Fruit fly (Drosophila melanogaster) whole organism, embryonic: ENCODE results near the gene Arp8.

Experiments used
- CG10267 ChIP-seq: fragments of 200-800 bp; sonication (Bioruptor generic); optimal IDR thresholded peaks from 2 replicates; lab custom pipeline; 2018; ENCODE audit warnings: missing biosample characterization, mild to moderate bottlenecking, missing genetic modification characterization, moderate library complexity
- CG10274 ChIP-seq: fragments of 200-800 bp; sonication (Bioruptor generic); optimal IDR thresholded peaks from 3 replicates; lab custom pipeline; 2017; ENCODE audit warnings: missing biosample characterization, mild to moderate bottlenecking, missing genetic modification characterization
- CG10565 ChIP-seq: fragments of 200-800 bp; sonication (Bioruptor generic); optimal IDR thresholded peaks from 3 replicates; lab custom pipeline; 2016; ENCODE audit warnings: missing biosample characterization, mild to moderate bottlenecking, missing genetic modification characterization
- CG10959 ChIP-seq: fragments of 200-800 bp; sonication (Bioruptor generic); IDR thresholded peaks from 2 replicates; pipeline ENCODE4 v1.3.6; 2022; ENCODE audit warnings: missing biosample characterization, missing genetic modification characterization
- CG11695 ChIP-seq: fragments of 200-800 bp; sonication (Bioruptor generic); IDR thresholded peaks from 3 replicates; pipeline ENCODE4 v1.3.6; 2022; ENCODE audit warnings: missing biosample characterization, missing genetic modification characterization
- CG11696 ChIP-seq: fragments of 200-800 bp; sonication (Bioruptor generic); IDR thresholded peaks from 2 replicates; pipeline ENCODE4 v1.3.6; 2022; ENCODE audit warnings: missing biosample characterization, missing genetic modification characterization
- CG12391 ChIP-seq: fragments of 200-800 bp; sonication (Bioruptor generic); optimal IDR thresholded peaks from 3 replicates; lab custom pipeline; 2018; ENCODE audit warnings: missing biosample characterization, mild to moderate bottlenecking, missing genetic modification characterization, moderate library complexity
- CG14014 ChIP-seq: fragments of 200-800 bp; sonication (Bioruptor generic); IDR thresholded peaks from 2 replicates; pipeline ENCODE4 v1.3.6; 2022; ENCODE audit warnings: missing biosample characterization, missing genetic modification characterization
- CG14965 ChIP-seq: fragments of 200-800 bp; sonication (Bioruptor generic); optimal IDR thresholded peaks from 2 replicates; lab custom pipeline; 2016; ENCODE audit warnings: missing biosample characterization, missing genetic modification characterization, borderline replicate concordance
- CG1602 ChIP-seq: fragments of 200-800 bp; sonication (Bioruptor generic); optimal IDR thresholded peaks from 3 replicates; lab custom pipeline; 2016; ENCODE audit warnings: missing biosample characterization, missing genetic modification characterization
- CG1603 ChIP-seq: fragments of 200-800 bp; sonication (Bioruptor generic); optimal IDR thresholded peaks from 2 replicates; lab custom pipeline; 2019; ENCODE audit warnings: missing biosample characterization, mild to moderate bottlenecking, missing genetic modification characterization, moderate library complexity
- CG17912 ChIP-seq: fragments of 200-800 bp; sonication (Bioruptor generic); optimal IDR thresholded peaks from 2 replicates; lab custom pipeline; 2018; ENCODE audit warnings: missing biosample characterization, mild to moderate bottlenecking, missing genetic modification characterization
- CG18011 ChIP-seq: fragments of 200-800 bp; sonication (Bioruptor generic); optimal IDR thresholded peaks from 2 replicates; lab custom pipeline; 2017; ENCODE audit warnings: missing biosample characterization, missing genetic modification characterization, mild to moderate bottlenecking, moderate library complexity, missing genotype
- CG1832 ChIP-seq: fragments of 200-800 bp; sonication (Bioruptor generic); optimal IDR thresholded peaks from 2 replicates; lab custom pipeline; 2017; ENCODE audit warnings: missing biosample characterization, mild to moderate bottlenecking, missing genetic modification characterization, inconsistent platforms
- CG2889 ChIP-seq: fragments of 200-800 bp; sonication (Bioruptor generic); IDR thresholded peaks from 3 replicates; pipeline ENCODE4 v1.3.6; 2022; ENCODE audit warnings: missing biosample characterization, missing genetic modification characterization
- CG30020 ChIP-seq: fragments of 200-800 bp; optimal IDR thresholded peaks from 2 replicates; lab custom pipeline; 2019; ENCODE audit warnings: missing biosample characterization, mild to moderate bottlenecking, missing genetic modification characterization, moderate library complexity
- CG30403 ChIP-seq: fragments of 200-800 bp; sonication (Bioruptor generic); optimal IDR thresholded peaks from 3 replicates; lab custom pipeline; 2016; ENCODE audit warnings: missing biosample characterization, missing genetic modification characterization
- CG6765 ChIP-seq: fragments of 200-800 bp; sonication (Bioruptor generic); optimal IDR thresholded peaks from 3 replicates; lab custom pipeline; 2017; ENCODE audit warnings: missing biosample characterization, mild to moderate bottlenecking, missing genetic modification characterization
- CG6813 ChIP-seq: fragments of 200-800 bp; sonication (Bioruptor generic); optimal IDR thresholded peaks from 2 replicates; lab custom pipeline; 2017; ENCODE audit warnings: missing biosample characterization, missing genetic modification characterization, mild to moderate bottlenecking, moderate library complexity, missing genetic modification reagents
- CG9215 ChIP-seq: fragments of 200-800 bp; sonication (Bioruptor generic); IDR thresholded peaks from 2 replicates; pipeline ENCODE4 v1.3.6; 2022; ENCODE audit warnings: missing biosample characterization, missing genetic modification characterization
- CG9797 ChIP-seq: fragments of 200-800 bp; sonication (Bioruptor generic); optimal IDR thresholded peaks from 3 replicates; lab custom pipeline; 2018; ENCODE audit warnings: missing biosample characterization, mild to moderate bottlenecking, missing genetic modification characterization
- Drgx ChIP-seq: fragments of 200-800 bp; sonication (Bioruptor generic); IDR thresholded peaks from 2 replicates; pipeline ENCODE4 v1.3.6; 2022; ENCODE audit warnings: missing biosample characterization, missing genetic modification characterization
- MESR4 ChIP-seq: fragments of 200-800 bp; sonication (Bioruptor generic); optimal IDR thresholded peaks from 2 replicates; lab custom pipeline; 2018; ENCODE audit warnings: missing biosample characterization, mild to moderate bottlenecking, missing genetic modification characterization, moderate library complexity
- Mes4 ChIP-seq: fragments of 200-800 bp; sonication (Bioruptor generic); optimal IDR thresholded peaks from 2 replicates; lab custom pipeline; 2016; ENCODE audit warnings: missing biosample characterization, missing genetic modification characterization
- NC2α ChIP-seq: fragments of 200-800 bp; sonication (Bioruptor generic); optimal IDR thresholded peaks from 2 replicates; lab custom pipeline; 2016; ENCODE audit warnings: missing biosample characterization, missing genetic modification characterization
- Poxn ChIP-seq: fragments of 200-800 bp; sonication (Bioruptor generic); IDR thresholded peaks from 2 replicates; pipeline ENCODE4 v1.3.6; 2022; ENCODE audit warnings: missing biosample characterization, missing genetic modification characterization
- Ptx1 ChIP-seq: fragments of 200-800 bp; sonication (Bioruptor generic); IDR thresholded peaks from 2 replicates; pipeline ENCODE4 v1.3.6; 2022; ENCODE audit warnings: missing biosample characterization, missing genetic modification characterization
- Side ChIP-seq: fragments of 200-800 bp; sonication (Bioruptor generic); optimal IDR thresholded peaks from 2 replicates; lab custom pipeline; 2016; ENCODE audit warnings: missing biosample characterization, missing genetic modification characterization
- Sry-β ChIP-seq: fragments of 200-800 bp; sonication (Bioruptor generic); optimal IDR thresholded peaks from 2 replicates; lab custom pipeline; 2018; ENCODE audit warnings: missing biosample characterization, mild to moderate bottlenecking, missing genetic modification characterization, moderate library complexity
- Tbp ChIP-seq: fragments of >200 bp; optimal IDR thresholded peaks from 2 replicates; lab custom pipeline; 2018; ENCODE audit warnings: missing biosample characterization, missing genetic modification characterization
- chn ChIP-seq: fragments of 200-800 bp; sonication (Bioruptor generic); optimal IDR thresholded peaks from 2 replicates; lab custom pipeline; 2016; ENCODE audit warnings: missing biosample characterization, missing genetic modification characterization
- dan ChIP-seq: fragments of 200-800 bp; sonication (Bioruptor generic); IDR thresholded peaks from 2 replicates; pipeline ENCODE4 v1.3.6; 2022; ENCODE audit warnings: missing biosample characterization, missing genetic modification characterization
- eyg ChIP-seq: fragments of 200-800 bp; sonication (Bioruptor generic); optimal IDR thresholded peaks from 3 replicates; lab custom pipeline; 2016; ENCODE audit warnings: missing biosample characterization, missing genetic modification characterization
- fd3F ChIP-seq: fragments of 200-800 bp; sonication (Bioruptor generic); optimal IDR thresholded peaks from 2 replicates; lab custom pipeline; 2018; ENCODE audit warnings: missing biosample characterization, mild to moderate bottlenecking, missing genetic modification characterization, moderate library complexity
- gro ChIP-seq: fragments of 200-800 bp; sonication (Bioruptor generic); optimal IDR thresholded peaks from 2 replicates; lab custom pipeline; 2016; ENCODE audit warnings: missing biosample characterization, missing genetic modification characterization
- jigr1 ChIP-seq: fragments of 200-800 bp; sonication (Bioruptor generic); IDR thresholded peaks from 3 replicates; pipeline ENCODE4 v1.3.6; 2022; ENCODE audit warnings: missing biosample characterization, missing genetic modification characterization
- klu ChIP-seq: fragments of 200-800 bp; sonication (Bioruptor generic); IDR thresholded peaks from 2 replicates; pipeline ENCODE4 v1.3.6; 2022; ENCODE audit warnings: missing biosample characterization, missing genetic modification characterization
- lab ChIP-seq: fragments of 200-800 bp; sonication (Bioruptor generic); optimal IDR thresholded peaks from 3 replicates; lab custom pipeline; 2017; ENCODE audit warnings: missing biosample characterization, missing genetic modification characterization, mild to moderate bottlenecking, moderate library complexity, missing genetic modification reagents
- prd ChIP-seq, 3 experiments: fragments of >200 bp in 2 of 3; fragments of 200-800 bp in 1 of 3; sonication (Bioruptor generic) in 1 of 3; optimal IDR thresholded peaks in 2 of 3; IDR thresholded peaks in 1 of 3; 2 replicates in 2 of 3; 3 replicates in 1 of 3; pipeline versions ENCODE4 v1.3.6 to Lab custom; 2017 to 2022; ENCODE audit warnings: missing biosample characterization in 1 of 3, missing genetic modification characterization in 1 of 3
- sc ChIP-seq, 3 experiments: fragments of >200 bp in 2 of 3; fragments of 200-800 bp in 1 of 3; sonication (Bioruptor generic) in 1 of 3; optimal IDR thresholded peaks; 2 replicates in 2 of 3; 3 replicates in 1 of 3; lab custom pipeline; 2017; ENCODE audit warnings: mild to moderate bottlenecking in 1 of 3, missing biosample characterization in 1 of 3, missing genetic modification characterization in 1 of 3, missing genetic modification reagents in 1 of 3
- sens ChIP-seq: fragments of 200-800 bp; sonication (Bioruptor generic); peaks from one replicate; lab custom pipeline; 2016; ENCODE audit warnings: missing biosample characterization, missing genetic modification characterization
- sens-2 ChIP-seq: fragments of 200-800 bp; sonication (Bioruptor generic); IDR thresholded peaks from 2 replicates; pipeline ENCODE4 v1.3.6; 2022; ENCODE audit warnings: missing biosample characterization, missing genetic modification characterization
- sqz ChIP-seq: fragments of 200-800 bp; sonication (Bioruptor generic); optimal IDR thresholded peaks from 3 replicates; lab custom pipeline; 2018; ENCODE audit warnings: missing biosample characterization, mild to moderate bottlenecking, missing genetic modification characterization
- sr ChIP-seq: fragments of 200-800 bp; sonication (Bioruptor generic); IDR thresholded peaks from 3 replicates; pipeline ENCODE4 v1.3.6; 2022; ENCODE audit warnings: missing biosample characterization, missing genetic modification characterization
- stwl ChIP-seq: fragments of 200-800 bp; sonication (Bioruptor generic); optimal IDR thresholded peaks from 3 replicates; lab custom pipeline; 2018; ENCODE audit warnings: missing biosample characterization, mild to moderate bottlenecking, missing genetic modification characterization, moderate library complexity
- unc-4 ChIP-seq: fragments of 200-800 bp; sonication (Bioruptor generic); IDR thresholded peaks from 2 replicates; pipeline ENCODE4 v1.3.6; 2022; ENCODE audit warnings: missing biosample characterization, missing genetic modification characterization; ENCODE audit not compliant: partially characterized antibody
- zf30C ChIP-seq: fragments of 200-800 bp; sonication (Bioruptor generic); optimal IDR thresholded peaks from 3 replicates; lab custom pipeline; 2018; ENCODE audit warnings: missing biosample characterization, mild to moderate bottlenecking, missing genetic modification characterization
- zfh1 ChIP-seq: fragments of 200-800 bp; sonication (Bioruptor generic); IDR thresholded peaks from 3 replicates; pipeline ENCODE4 v1.3.6; 2022; ENCODE audit warnings: missing biosample characterization, missing genetic modification characterization

The Arp8 gene

dm6 chrX:17826807-17827703 lies 33.5 kb downstream of the Arp8 start, which contains the start of gene Socs16D (continued):
- TF ChIP-seq stwl, result peak; percentile 82
- no peak for TF ChIP-seq Mes4
- no peak for TF ChIP-seq CG14965 (GFP tag; lab: Kevin White, UChicago)
- TF ChIP-seq CG11696, result no peak
- peak; percentile 37 for TF ChIP-seq CG12391 (tag; lab: Kevin White, UChicago)
- TF ChIP-seq Poxn (GFP tag; lab: Robert Waterston, UW), result no peak
- peak; percentile 85 for TF ChIP-seq CG1603 (tag; lab: Kevin White, UChicago)
- TF ChIP-seq zf30C (GFP tag; lab: Kevin White, UChicago), result peak; percentile 16
- no peak for TF ChIP-seq NC2α (GFP tag; lab: Kevin White, UChicago)
- TF ChIP-seq sens (GFP tag; lab: Kevin White, UChicago), result peak; percentile 70
- TF ChIP-seq Tbp, result no peak
- TF ChIP-seq CG9797 (GFP tag; lab: Kevin White, UChicago), result peak; percentile 43
- TF ChIP-seq jigr1 (GFP tag; lab: Robert Waterston, UW), result no peak
- no peak; the same call in 1 of the 2 replicates for TF ChIP-seq CG14014
- TF ChIP-seq CG9215 (GFP tag; lab: Robert Waterston, UW), result no peak
- peak; percentile 71 for TF ChIP-seq CG10267 (tag; lab: Kevin White, UChicago)
- peak; percentile 45 for TF ChIP-seq Side (GFP tag; lab: Kevin White, UChicago)
- peak; percentile 38 for TF ChIP-seq CG30403
- no peak for TF ChIP-seq CG18011 (GFP tag; lab: Kevin White, UChicago)
- TF ChIP-seq unc-4, result peak; percentile 97
- no peak for TF ChIP-seq CG17912 (GFP tag; lab: Kevin White, UChicago)
- peak; percentile 35; the same call in 1 of the 2 replicates for TF ChIP-seq Ptx1 (GFP tag; lab: Robert Waterston, UW)
- no peak for TF ChIP-seq fd3F
- peak; percentile 6 for TF ChIP-seq Sry-β (GFP tag; lab: Kevin White, UChicago)
- TF ChIP-seq eyg, result peak; percentile 28
- no peak for TF ChIP-seq sens-2 (GFP tag; lab: Robert Waterston, UW)
- TF ChIP-seq CG10274, result no peak
- peak; percentile 52 for TF ChIP-seq lab (GFP tag; lab: Kevin White, UChicago)
- no peak; the same call in 1 of the 2 replicates for TF ChIP-seq Drgx (GFP tag; lab: Robert Waterston, UW)
- peak; percentile 59; the same call in 1 of the 3 replicates for TF ChIP-seq sr (GFP tag; lab: Robert Waterston, UW)
- no peak for TF ChIP-seq CG10959
- TF ChIP-seq zfh1, result peak; percentile 15; the same call in 1 of the 3 replicates
- TF ChIP-seq klu (GFP tag; lab: Robert Waterston, UW), result no peak
- TF ChIP-seq CG6813 (GFP tag; lab: Kevin White, UChicago), result no peak
- TF ChIP-seq sqz, result no peak
- TF ChIP-seq gro, result peak; percentile 77
- no peak for TF ChIP-seq CG11695 (GFP tag; lab: Robert Waterston, UW)
- TF ChIP-seq CG1602 (GFP tag; lab: Kevin White, UChicago), result no peak
- TF ChIP-seq chn (GFP tag; lab: Kevin White, UChicago), result peak; percentile 2
- no peak for TF ChIP-seq CG10565 (GFP tag; lab: Kevin White, UChicago)
- peak; percentile 15 for TF ChIP-seq CG30020 (tag; lab: Kevin White, UChicago)
- TF ChIP-seq CG1832, result peak; percentile 17
- TF ChIP-seq sc (optimal IDR thresholded peaks at IDR 0.05; lab: Kevin White, UChicago), result no peak
- no peak for TF ChIP-seq sc (GFP tag; optimal IDR thresholded peaks at IDR 0.05; lab: Kevin White, UChicago)
- TF ChIP-seq prd (optimal IDR thresholded peaks at IDR 0.05; lab: Kevin White, UChicago), result no peak
- TF ChIP-seq prd (GFP tag; IDR thresholded peaks at IDR 0.05; lab: Robert Waterston, UW), result no peak
- peak; percentile 92 for TF ChIP-seq MESR4 (GFP tag; lab: Kevin White, UChicago)
- no peak for TF ChIP-seq CG6765 (GFP tag; lab: Kevin White, UChicago)
- no peak for TF ChIP-seq dan (GFP tag; lab: Robert Waterston, UW)
- TF ChIP-seq CG2889 (GFP tag; lab: Robert Waterston, UW), result no peak
